Fruit fly (Drosophila melanogaster): ENCODE measurements around the gene eEF1alpha2.
A peak's percentile ranks its signal among the peaks of the same experiment; 100 is the strongest.

eEF1alpha2 gene

dm6 chr3R:31764672-31765071 is 26.4 kb downstream of the eEF1alpha2 start, which contains the start of gene CG2150:
Gene CG2150, minus strand, starts transcription at chr3R:31764772.
- TF ChIP-seq CG17806 (tag; optimal IDR thresholded peaks at IDR 0.05) = no peak
- TF ChIP-seq Ets98B (GFP tag; IDR thresholded peaks at IDR 0.05) = peak; percentile 24; the same call in 1 of the 2 replicates
- TF ChIP-seq CG4496 (GFP tag; IDR thresholded peaks at IDR 0.05) = peak; percentile 16; the same call in 1 of the 3 replicates
- TF ChIP-seq CG32121 (GFP tag; IDR thresholded peaks at IDR 0.05) = no peak
- TF ChIP-seq EcR (GFP tag; optimal IDR thresholded peaks at IDR 0.05) = no peak

dm6 chr3R:31765145-31765544 is 26.9 kb downstream of the eEF1alpha2 start:
- TF ChIP-seq CG12605 (GFP tag; IDR thresholded peaks at IDR 0.05) (no peak), fd96Ca (GFP tag; IDR thresholded peaks at IDR 0.05) (no peak), Snoo (tag; optimal IDR thresholded peaks at IDR 0.05) (no peak), CG8159 (tag; optimal IDR thresholded peaks at IDR 0.05) (no peak), Pif1A (GFP tag; optimal IDR thresholded peaks at IDR 0.05) (no peak), CG10348 (GFP tag; IDR thresholded peaks at IDR 0.05) (no peak), CG32121 (GFP tag; IDR thresholded peaks at IDR 0.05) (no peak), CG14655 (GFP tag; optimal IDR thresholded peaks at IDR 0.05) (no peak), CG34367 (tag; optimal IDR thresholded peaks at IDR 0.05) (no peak), Pif1B (GFP tag; optimal IDR thresholded peaks at IDR 0.05) (no peak), CG4496 (GFP tag; IDR thresholded peaks at IDR 0.05) (no peak), rn (GFP tag; IDR thresholded peaks at IDR 0.05) (no peak), CG13204 (GFP tag; optimal IDR thresholded peaks at IDR 0.05) (no peak), D1 (tag; optimal IDR thresholded peaks at IDR 0.05) (no peak)

dm6 chr3R:31767528-31767927 is 29.3 kb downstream of the eEF1alpha2 start:
- TF ChIP-seq CG15710 (tag; optimal IDR thresholded peaks at IDR 0.05) (no peak), CG32121 (GFP tag; IDR thresholded peaks at IDR 0.05) (no peak), Snoo (tag; optimal IDR thresholded peaks at IDR 0.05) (no peak), CG8159 (tag; optimal IDR thresholded peaks at IDR 0.05) (peak; percentile 54), CG8301 (tag; optimal IDR thresholded peaks at IDR 0.05) (peak; percentile 71), CG17806 (tag; optimal IDR thresholded peaks at IDR 0.05) (peak; percentile 32), rn (GFP tag; IDR thresholded peaks at IDR 0.05) (no peak), gl (tag; optimal IDR thresholded peaks at IDR 0.05) (no peak), Ets98B (GFP tag; IDR thresholded peaks at IDR 0.05) (no peak), CG10348 (GFP tag; IDR thresholded peaks at IDR 0.05) (no peak), Pif1B (GFP tag; optimal IDR thresholded peaks at IDR 0.05) (peak; percentile 47), CG34367 (tag; optimal IDR thresholded peaks at IDR 0.05) (peak; percentile 14), Pif1A (GFP tag; optimal IDR thresholded peaks at IDR 0.05) (peak; percentile 56), EcR (GFP tag; optimal IDR thresholded peaks at IDR 0.05) (no peak), fd96Ca (GFP tag; IDR thresholded peaks at IDR 0.05) (0 out of 3 replicates have a peak, but pooled peaks have one; percentile 25), CG14655 (GFP tag; optimal IDR thresholded peaks at IDR 0.05) (peak; percentile 84), CG12605 (GFP tag; IDR thresholded peaks at IDR 0.05) (no peak), CG4496 (GFP tag; IDR thresholded peaks at IDR 0.05) (no peak), CG13204 (GFP tag; optimal IDR thresholded peaks at IDR 0.05) (no peak), CG9948 (tag; optimal IDR thresholded peaks at IDR 0.05) (peak; percentile 47), D1 (tag; optimal IDR thresholded peaks at IDR 0.05) (no peak)

DNA sequence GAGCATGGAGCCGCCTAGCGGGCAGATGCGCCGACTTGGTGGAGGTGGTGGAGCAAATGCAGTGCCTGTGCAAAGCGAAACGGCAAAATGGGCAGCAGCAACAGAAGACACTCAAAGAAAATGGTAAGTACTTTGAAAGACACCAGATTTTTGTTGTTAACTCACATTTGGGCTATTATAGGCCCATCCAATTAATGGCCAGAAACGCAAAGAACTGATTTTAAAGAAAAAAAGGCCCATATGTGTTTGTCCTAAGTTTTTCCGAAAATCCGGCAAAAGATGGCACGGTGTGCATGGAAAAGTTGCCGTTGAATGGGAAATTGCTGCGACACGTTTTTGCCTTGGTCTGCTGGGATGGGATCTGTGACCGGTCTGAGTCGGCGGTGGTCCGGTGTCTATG is 29.9 kb downstream of the eEF1alpha2 start:
- no peak for TF ChIP-seq CG10348 (GFP tag; IDR thresholded peaks at IDR 0.05)
- TF ChIP-seq EcR (GFP tag; optimal IDR thresholded peaks at IDR 0.05) = no peak
- peak; percentile 75 for TF ChIP-seq Pif1A (GFP tag; optimal IDR thresholded peaks at IDR 0.05)
- TF ChIP-seq CG34367 (tag; optimal IDR thresholded peaks at IDR 0.05) = no peak
- TF ChIP-seq Ets98B (GFP tag; IDR thresholded peaks at IDR 0.05) = peak; percentile 89
- peak; percentile 63 for TF ChIP-seq rn (GFP tag; IDR thresholded peaks at IDR 0.05)
- TF ChIP-seq CG17806 (tag; optimal IDR thresholded peaks at IDR 0.05) = peak; percentile 61
- TF ChIP-seq CG14655 (GFP tag; optimal IDR thresholded peaks at IDR 0.05) = peak; percentile 91
- TF ChIP-seq CG32121 (GFP tag; IDR thresholded peaks at IDR 0.05) = peak; percentile 85
- TF ChIP-seq gl (tag; optimal IDR thresholded peaks at IDR 0.05) = no peak
- TF ChIP-seq CG9948 (tag; optimal IDR thresholded peaks at IDR 0.05) = peak; percentile 71
- TF ChIP-seq CG8301 (tag; optimal IDR thresholded peaks at IDR 0.05) = peak; percentile 92
- no peak for TF ChIP-seq D1 (tag; optimal IDR thresholded peaks at IDR 0.05)
- TF ChIP-seq CG4496 (GFP tag; IDR thresholded peaks at IDR 0.05) = peak; percentile 89
- TF ChIP-seq Snoo (tag; optimal IDR thresholded peaks at IDR 0.05) = no peak
- peak; percentile 93 for TF ChIP-seq fd96Ca (GFP tag; IDR thresholded peaks at IDR 0.05)
- peak; percentile 45 for TF ChIP-seq CG8159 (tag; optimal IDR thresholded peaks at IDR 0.05)
- peak; percentile 53 for TF ChIP-seq Pif1B (GFP tag; optimal IDR thresholded peaks at IDR 0.05)
- TF ChIP-seq CG12605 (GFP tag; IDR thresholded peaks at IDR 0.05) = peak; percentile 68

DNA sequence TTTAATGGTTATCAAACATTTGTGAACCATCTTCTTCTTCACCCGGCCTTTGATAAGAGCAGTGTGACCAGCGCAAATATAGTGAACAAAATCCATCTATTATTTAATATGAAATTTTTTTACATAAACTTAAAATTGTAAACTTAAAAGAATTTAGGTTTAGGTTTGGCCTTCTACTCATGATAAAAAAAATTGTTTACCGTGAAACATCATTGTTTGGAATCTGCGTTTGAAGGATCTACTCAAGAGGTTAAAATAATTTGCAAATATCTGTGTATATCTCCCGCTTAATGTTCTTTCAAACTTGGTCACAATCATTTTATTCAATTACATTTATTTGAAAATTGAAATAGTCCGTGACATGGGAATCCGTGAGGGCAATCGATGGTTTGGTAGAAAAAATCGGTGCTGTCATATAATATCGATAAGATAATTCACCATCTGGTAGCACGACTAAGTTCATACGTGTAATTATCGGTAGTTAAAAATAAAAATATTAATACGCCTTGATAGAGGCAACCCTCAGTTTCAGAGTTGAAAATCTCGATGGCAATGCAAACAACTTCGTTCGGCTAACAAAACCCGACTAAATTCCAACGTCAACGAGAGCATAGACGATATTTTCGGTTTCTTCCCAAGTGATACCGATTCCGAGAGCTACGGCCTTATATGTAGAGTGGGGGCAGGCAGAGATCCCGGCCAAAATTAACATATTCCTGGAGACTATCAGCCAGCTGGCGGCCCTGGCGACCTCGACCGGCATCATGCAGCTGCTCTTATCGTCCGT is 33.7 kb downstream of the eEF1alpha2 start, which contains the start of the genes betaGlu and sip3:
Gene betaGlu (minus strand): TSS at position 59 of the 787 bp plus-strand sequence.
Gene sip3 (plus strand): TSS at position 430 of the 787 bp plus-strand sequence.
- TF ChIP-seq CG34367 (tag; optimal IDR thresholded peaks at IDR 0.05) (no peak), CG8159 (tag; optimal IDR thresholded peaks at IDR 0.05) (no peak), Pif1A (GFP tag; optimal IDR thresholded peaks at IDR 0.05) (no peak), CG10348 (GFP tag; IDR thresholded peaks at IDR 0.05) (no peak), CG12605 (GFP tag; IDR thresholded peaks at IDR 0.05) (no peak), Pif1B (GFP tag; optimal IDR thresholded peaks at IDR 0.05) (peak; percentile 5)

Measured in whole organism, pupa.